Worm (Caenorhabditis elegans) whole organism, late embryonic: ENCODE results near the gene smu-2.

Experiments
- ama-1 ChIP-seq: fragments of 150-350 bp; optimal IDR thresholded peaks from 2 replicates; lab custom pipeline; 2014
- ceh-14 ChIP-seq: sonication (generic microtip); optimal IDR thresholded peaks from 2 replicates; lab custom pipeline; 2016; ENCODE audit warnings: missing genotype, missing genetic modification characterization, missing compliant biosample characterization
- ceh-6 ChIP-seq: fragments of 200-800 bp; sonication (Bioruptor generic); optimal IDR thresholded peaks from 2 replicates; lab custom pipeline; 2018; ENCODE audit warnings: mild to moderate bottlenecking, missing genetic modification characterization, missing compliant biosample characterization
- dmd-4 ChIP-seq: sonication (generic microtip); optimal IDR thresholded peaks from 2 replicates; lab custom pipeline; 2016; ENCODE audit warnings: borderline replicate concordance, missing genetic modification characterization, missing compliant biosample characterization
- fkh-10 ChIP-seq: fragments of 150-350 bp; optimal IDR thresholded peaks from 2 replicates; lab custom pipeline; 2014; ENCODE audit warnings: missing biosample characterization, missing genetic modification reagents, missing genetic modification characterization
- lin-11 ChIP-seq: fragments of 200-800 bp; sonication (Bioruptor generic); optimal IDR thresholded peaks from 2 replicates; lab custom pipeline; 2018; ENCODE audit warnings: mild to moderate bottlenecking, missing genetic modification characterization, missing compliant biosample characterization
- nhr-11 ChIP-seq: fragments of 150-350 bp; optimal IDR thresholded peaks from 2 replicates; lab custom pipeline; 2014; ENCODE audit warnings: missing biosample characterization, missing genetic modification characterization
- pag-3 ChIP-seq: sonication (generic microtip); optimal IDR thresholded peaks from 2 replicates; lab custom pipeline; 2016; ENCODE audit warnings: missing compliant biosample characterization, missing genetic modification characterization, borderline replicate concordance
- pha-4 ChIP-seq: fragments of 150-350 bp; optimal IDR thresholded peaks from 2 replicates; lab custom pipeline; 2018; ENCODE audit warnings: missing biosample characterization, missing genetic modification reagents, missing genetic modification characterization
- tbx-2 ChIP-seq: sonication (generic microtip); optimal IDR thresholded peaks from 2 replicates; lab custom pipeline; 2016; ENCODE audit warnings: missing genetic modification characterization, missing compliant biosample characterization
- ttx-3 ChIP-seq: sonication (generic microtip); optimal IDR thresholded peaks from 2 replicates; lab custom pipeline; 2016; ENCODE audit warnings: missing genetic modification reagents, missing genetic modification characterization, missing compliant biosample characterization

DNA sequence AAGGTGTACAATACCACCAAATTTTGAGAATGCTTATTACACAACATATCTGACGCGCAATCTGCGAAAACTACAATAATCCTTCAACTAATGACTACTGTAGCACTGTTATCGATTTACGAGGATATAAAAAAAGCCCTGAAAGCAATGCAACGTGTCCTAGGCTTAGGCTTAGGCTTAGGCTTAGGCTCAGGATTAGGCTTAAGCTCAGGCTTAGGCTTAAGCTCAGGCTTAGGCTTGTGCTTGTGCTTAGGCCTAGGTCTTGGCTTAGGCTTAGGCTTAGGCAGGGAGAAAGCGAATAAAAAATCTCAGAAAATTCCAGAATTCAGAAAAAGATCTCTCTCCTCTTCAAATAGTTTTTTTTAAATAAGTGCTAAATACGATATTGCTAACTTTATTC, 23.0 kb upstream of the smu-2 start:
- TF ChIP-seq lin-11 (tag; lab: Kevin White, UChicago) (no peak), ceh-6 (GFP tag; lab: Kevin White, UChicago) (no peak), nhr-11 (tag; lab: Kevin White, UChicago) (no peak), ttx-3 (tag; lab: Kevin White, UChicago) (no peak), pag-3 (tag; lab: Kevin White, UChicago) (no peak), dmd-4 (tag; lab: Kevin White, UChicago) (no peak), ama-1 (no peak), ceh-14 (tag; lab: Kevin White, UChicago) (no peak), fkh-10 (no peak), pha-4 (tag; lab: Kevin White, UChicago) (no peak), tbx-2 (tag; lab: Kevin White, UChicago) (no peak)
